Worm (Caenorhabditis elegans): ENCODE results near the gene atln-2.

atln-2 gene

ce11 chrIV:15039477-15039876, 58.1 kb downstream of the atln-2 start, which contains the start of gene hrpu-1:
TSS of gene hrpu-1 (plus strand) at chrIV:15039616.
- TF ChIP-seq sptf-1 (tag; optimal IDR thresholded peaks at IDR 0.05) (peak; percentile 22), ztf-11 (tag; optimal IDR thresholded peaks at IDR 0.05) (no peak), blmp-1 (tag; optimal IDR thresholded peaks at IDR 0.05) (no peak), mls-2 (tag; optimal IDR thresholded peaks at IDR 0.05) (no peak), unc-120 (tag; optimal IDR thresholded peaks at IDR 0.05; ENCODE audit: poor library complexity, severe bottlenecking) (no peak), nhr-76 (tag; optimal IDR thresholded peaks at IDR 0.05) (no peak), nhr-237 (tag; optimal IDR thresholded peaks at IDR 0.05) (peak; percentile 63), zip-8 (tag; optimal IDR thresholded peaks at IDR 0.05) (no peak), ham-2 (GFP tag; optimal IDR thresholded peaks at IDR 0.05) (no peak), mab-5 (tag; optimal IDR thresholded peaks at IDR 0.05) (peak; percentile 41), ceh-83 (GFP tag; optimal IDR thresholded peaks at IDR 0.05) (no peak), unc-62 (GFP tag; optimal IDR thresholded peaks at IDR 0.05) (no peak), ceh-43 (GFP tag; optimal IDR thresholded peaks at IDR 0.05) (no peak), lsy-2 (tag; optimal IDR thresholded peaks at IDR 0.05) (peak; percentile 69), sem-2 (GFP tag; optimal IDR thresholded peaks at IDR 0.05) (no peak), nhr-12 (tag; optimal IDR thresholded peaks at IDR 0.05) (no peak), ces-1 (GFP tag; optimal IDR thresholded peaks at IDR 0.05) (peak; percentile 86), tbx-8 (GFP tag; optimal IDR thresholded peaks at IDR 0.05) (no peak), pha-4 (tag; optimal IDR thresholded peaks at IDR 0.05) (peak; percentile 77), bed-3 (GFP tag; optimal IDR thresholded peaks at IDR 0.05) (no peak), M03D4.4 (tag; optimal IDR thresholded peaks at IDR 0.05) (peak; percentile 31), unc-39 (tag; optimal IDR thresholded peaks at IDR 0.05) (no peak), lin-32 (GFP tag; optimal IDR thresholded peaks at IDR 0.05) (no peak), hlh-1 (tag; optimal IDR thresholded peaks at IDR 0.05) (no peak), lin-13 (tag; optimal IDR thresholded peaks at IDR 0.05) (peak; percentile 88), mep-1 (tag; optimal IDR thresholded peaks at IDR 0.05) (peak; percentile 62), snpc-4 (tag; optimal IDR thresholded peaks at IDR 0.05) (no peak), nhr-28 (tag; optimal IDR thresholded peaks at IDR 0.05) (no peak), ceh-39 (tag; optimal IDR thresholded peaks at IDR 0.05) (peak; percentile 87), elt-1 (tag; optimal IDR thresholded peaks at IDR 0.05; ENCODE audit: borderline replicate concordance, insufficient read depth) (no peak), drap-1 (GFP tag; optimal IDR thresholded peaks at IDR 0.05) (no peak), nhr-2 (tag; optimal IDR thresholded peaks at IDR 0.05) (no peak), flh-1 (GFP tag; optimal IDR thresholded peaks at IDR 0.05) (no peak), cnd-1 (tag; optimal IDR thresholded peaks at IDR 0.05) (no peak), elt-3 (tag; optimal IDR thresholded peaks at IDR 0.05) (no peak)

- TF ChIP-seq ceh-43 (GFP tag; optimal IDR thresholded peaks at IDR 0.05) (no peak), elt-3 (tag; optimal IDR thresholded peaks at IDR 0.05) (no peak), ceh-39 (tag; optimal IDR thresholded peaks at IDR 0.05) (no peak), pha-4 (tag; optimal IDR thresholded peaks at IDR 0.05) (no peak), drap-1 (GFP tag; optimal IDR thresholded peaks at IDR 0.05) (no peak), tbx-8 (GFP tag; optimal IDR thresholded peaks at IDR 0.05) (no peak), ceh-83 (GFP tag; optimal IDR thresholded peaks at IDR 0.05) (no peak), lin-13 (tag; optimal IDR thresholded peaks at IDR 0.05) (no peak), hlh-1 (tag; optimal IDR thresholded peaks at IDR 0.05) (no peak), mab-5 (tag; optimal IDR thresholded peaks at IDR 0.05) (no peak), snpc-4 (tag; optimal IDR thresholded peaks at IDR 0.05) (no peak), nhr-237 (tag; optimal IDR thresholded peaks at IDR 0.05) (no peak), nhr-12 (tag; optimal IDR thresholded peaks at IDR 0.05) (no peak), lsy-2 (tag; optimal IDR thresholded peaks at IDR 0.05) (no peak), mls-2 (tag; optimal IDR thresholded peaks at IDR 0.05) (no peak)
These were observed 59.7 kb downstream of the atln-2 start for ce11 chrIV:15041124-15041523.

ce11 chrIV:15042159-15042936, 60.9 kb downstream of the atln-2 start:
- TF ChIP-seq lin-32 (GFP tag; optimal IDR thresholded peaks at IDR 0.05): no peak
- TF ChIP-seq nhr-237 (tag; optimal IDR thresholded peaks at IDR 0.05): no peak
- no peak for TF ChIP-seq unc-120 (tag; optimal IDR thresholded peaks at IDR 0.05; ENCODE audit: poor library complexity, severe bottlenecking)
- no peak for TF ChIP-seq lin-13 (tag; optimal IDR thresholded peaks at IDR 0.05)
- TF ChIP-seq ztf-11 (tag; optimal IDR thresholded peaks at IDR 0.05): no peak
- TF ChIP-seq ceh-83 (GFP tag; optimal IDR thresholded peaks at IDR 0.05): no peak
- TF ChIP-seq drap-1 (GFP tag; optimal IDR thresholded peaks at IDR 0.05): no peak
- TF ChIP-seq bed-3 (GFP tag; optimal IDR thresholded peaks at IDR 0.05): no peak
- no peak for TF ChIP-seq pha-4 (tag; optimal IDR thresholded peaks at IDR 0.05)
- no peak for TF ChIP-seq sem-2 (GFP tag; optimal IDR thresholded peaks at IDR 0.05)
- no peak for TF ChIP-seq snpc-4 (tag; optimal IDR thresholded peaks at IDR 0.05)
- no peak for TF ChIP-seq nhr-12 (tag; optimal IDR thresholded peaks at IDR 0.05)
- no peak for TF ChIP-seq sptf-1 (tag; optimal IDR thresholded peaks at IDR 0.05)
- TF ChIP-seq lsy-2 (tag; optimal IDR thresholded peaks at IDR 0.05): no peak
- TF ChIP-seq mls-2 (tag; optimal IDR thresholded peaks at IDR 0.05): no peak
- no peak for TF ChIP-seq ces-1 (GFP tag; optimal IDR thresholded peaks at IDR 0.05)
- TF ChIP-seq blmp-1 (tag; optimal IDR thresholded peaks at IDR 0.05): no peak
- no peak for TF ChIP-seq flh-1 (GFP tag; optimal IDR thresholded peaks at IDR 0.05)

All from whole organism, mixed stage, embryonic.